Worm (Caenorhabditis elegans) whole organism, late embryonic: ENCODE results near the gene elp-1.

Experiments
- C08G9.2 ChIP-seq: sonication (generic microtip); optimal IDR thresholded peaks from 2 replicates; lab custom pipeline; 2016; ENCODE audit warnings: mild to moderate bottlenecking, missing genetic modification characterization, moderate library complexity, missing compliant biosample characterization
- C38D4.7 ChIP-seq: fragments of 200-800 bp; sonication (Bioruptor generic); optimal IDR thresholded peaks from 2 replicates; lab custom pipeline; 2018; ENCODE audit warnings: mild to moderate bottlenecking, missing genetic modification characterization, moderate library complexity, missing compliant biosample characterization
- F13H6.1 ChIP-seq: sonication (generic microtip); optimal IDR thresholded peaks from 2 replicates; lab custom pipeline; 2016; ENCODE audit warnings: missing genetic modification characterization, missing compliant biosample characterization
- K02D7.2 ChIP-seq: sonication (generic microtip); optimal IDR thresholded peaks from 2 replicates; lab custom pipeline; 2017; ENCODE audit warnings: mild to moderate bottlenecking, missing genetic modification characterization, missing compliant biosample characterization
- K09A11.1 ChIP-seq: sonication (generic microtip); optimal IDR thresholded peaks from 2 replicates; lab custom pipeline; 2017; ENCODE audit warnings: antibody characterized with exemption, mild to moderate bottlenecking, missing genetic modification characterization, missing compliant biosample characterization; ENCODE audit not compliant: insufficient read depth
- T23F11.4 ChIP-seq: fragments of 200-800 bp; sonication (Bioruptor generic); optimal IDR thresholded peaks from 2 replicates; lab custom pipeline; 2018; ENCODE audit warnings: mild to moderate bottlenecking, missing genetic modification characterization, missing compliant biosample characterization
- Y22D7AL.16 ChIP-seq: sonication (generic microtip); optimal IDR thresholded peaks from 2 replicates; lab custom pipeline; 2016; ENCODE audit warnings: missing genetic modification characterization, missing compliant biosample characterization
- ahr-1 ChIP-seq: sonication (generic microtip); optimal IDR thresholded peaks from 2 replicates; lab custom pipeline; 2016; ENCODE audit warnings: missing genetic modification characterization, missing compliant biosample characterization
- ama-1 ChIP-seq: fragments of 150-350 bp; optimal IDR thresholded peaks from 2 replicates; lab custom pipeline; 2014
- ceh-14 ChIP-seq: sonication (generic microtip); optimal IDR thresholded peaks from 2 replicates; lab custom pipeline; 2016; ENCODE audit warnings: missing genotype, missing genetic modification characterization, missing compliant biosample characterization
- ceh-2 ChIP-seq: sonication (generic microtip); optimal IDR thresholded peaks from 2 replicates; lab custom pipeline; 2016; ENCODE audit warnings: missing genotype, missing genetic modification characterization, missing compliant biosample characterization
- ceh-22 ChIP-seq: sonication (generic microtip); optimal IDR thresholded peaks from 2 replicates; lab custom pipeline; 2017; ENCODE audit warnings: missing biosample characterization, missing genetic modification characterization
- ceh-30 ChIP-seq: fragments of 150-350 bp; optimal IDR thresholded peaks from 2 replicates; lab custom pipeline; 2014; ENCODE audit warnings: missing biosample characterization, missing genetic modification characterization
- ceh-34 ChIP-seq: sonication (generic microtip); optimal IDR thresholded peaks from 2 replicates; lab custom pipeline; 2016; ENCODE audit warnings: mild to moderate bottlenecking, missing genetic modification characterization, missing compliant biosample characterization
- ceh-48 ChIP-seq: sonication (generic microtip); optimal IDR thresholded peaks from 2 replicates; lab custom pipeline; 2016; ENCODE audit warnings: missing genetic modification characterization, inconsistent platforms, missing compliant biosample characterization
- ceh-6 ChIP-seq: fragments of 200-800 bp; sonication (Bioruptor generic); optimal IDR thresholded peaks from 2 replicates; lab custom pipeline; 2018; ENCODE audit warnings: mild to moderate bottlenecking, missing genetic modification characterization, missing compliant biosample characterization
- ceh-9 ChIP-seq: sonication (generic microtip); optimal IDR thresholded peaks from 2 replicates; lab custom pipeline; 2016; ENCODE audit warnings: mild to moderate bottlenecking, missing genetic modification characterization, inconsistent platforms, missing compliant biosample characterization
- che-1 ChIP-seq: sonication (generic microtip); optimal IDR thresholded peaks from 2 replicates; lab custom pipeline; 2016; ENCODE audit warnings: mild to moderate bottlenecking, missing genetic modification characterization, missing compliant biosample characterization
- dmd-4 ChIP-seq: sonication (generic microtip); optimal IDR thresholded peaks from 2 replicates; lab custom pipeline; 2016; ENCODE audit warnings: borderline replicate concordance, missing genetic modification characterization, missing compliant biosample characterization
- elt-4 ChIP-seq: sonication (generic microtip); optimal IDR thresholded peaks from 2 replicates; lab custom pipeline; 2016; ENCODE audit warnings: missing genetic modification characterization, missing compliant biosample characterization
- ets-4 ChIP-seq: sonication (generic microtip); optimal IDR thresholded peaks from 2 replicates; lab custom pipeline; 2016; ENCODE audit warnings: missing genetic modification characterization, missing compliant biosample characterization
- fax-1 ChIP-seq: sonication (generic microtip); optimal IDR thresholded peaks from 2 replicates; lab custom pipeline; 2016; ENCODE audit warnings: missing genotype, missing genetic modification characterization, missing compliant biosample characterization
- fkh-10 ChIP-seq: fragments of 150-350 bp; optimal IDR thresholded peaks from 2 replicates; lab custom pipeline; 2014; ENCODE audit warnings: missing biosample characterization, missing genetic modification reagents, missing genetic modification characterization
- fkh-6 ChIP-seq: sonication (generic microtip); optimal IDR thresholded peaks from 2 replicates; lab custom pipeline; 2016; ENCODE audit warnings: missing genetic modification characterization, missing compliant biosample characterization
- gmeb-2 ChIP-seq: sonication (generic microtip); optimal IDR thresholded peaks from 2 replicates; lab custom pipeline; 2016; ENCODE audit warnings: missing genetic modification characterization, inconsistent platforms, missing compliant biosample characterization
- hlh-15 ChIP-seq: sonication (generic microtip); optimal IDR thresholded peaks from 2 replicates; lab custom pipeline; 2016; ENCODE audit warnings: missing genetic modification characterization, missing compliant biosample characterization
- hlh-6 ChIP-seq: sonication (generic microtip); optimal IDR thresholded peaks from 2 replicates; lab custom pipeline; 2016; ENCODE audit warnings: missing genotype, missing genetic modification characterization, missing compliant biosample characterization
- lim-6 ChIP-seq: sonication (generic microtip); optimal IDR thresholded peaks from 2 replicates; lab custom pipeline; 2016; ENCODE audit warnings: missing genetic modification characterization, missing compliant biosample characterization
- madf-2 ChIP-seq: sonication (generic microtip); optimal IDR thresholded peaks from 2 replicates; lab custom pipeline; 2017; ENCODE audit warnings: missing genetic modification characterization, missing compliant biosample characterization
- nfya-1 ChIP-seq: sonication (generic microtip); optimal IDR thresholded peaks from 2 replicates; lab custom pipeline; 2017; ENCODE audit warnings: missing genetic modification characterization, mild to moderate bottlenecking, missing compliant biosample characterization, antibody characterized with exemption, moderate library complexity
- nhr-11 ChIP-seq: fragments of 150-350 bp; optimal IDR thresholded peaks from 2 replicates; lab custom pipeline; 2014; ENCODE audit warnings: missing biosample characterization, missing genetic modification characterization
- odd-2 ChIP-seq: sonication (generic microtip); optimal IDR thresholded peaks from 2 replicates; lab custom pipeline; 2017; ENCODE audit warnings: antibody characterized with exemption, mild to moderate bottlenecking, missing genetic modification characterization, missing compliant biosample characterization
- pat-9 ChIP-seq: fragments of 200-800 bp; sonication (Bioruptor generic); optimal IDR thresholded peaks from 2 replicates; lab custom pipeline; 2018; ENCODE audit warnings: mild to moderate bottlenecking, missing genetic modification characterization, moderate library complexity, missing compliant biosample characterization
- pax-1 ChIP-seq: fragments of 150-350 bp; optimal IDR thresholded peaks from 2 replicates; lab custom pipeline; 2014; ENCODE audit warnings: missing biosample characterization, missing genetic modification characterization
- pqm-1 ChIP-seq: sonication (generic microtip); optimal IDR thresholded peaks from 2 replicates; lab custom pipeline; 2016; ENCODE audit warnings: missing genetic modification characterization, missing compliant biosample characterization
- pros-1 ChIP-seq: fragments of 150-350 bp; optimal IDR thresholded peaks from 2 replicates; lab custom pipeline; 2014; ENCODE audit warnings: missing biosample characterization, missing genetic modification reagents, missing genetic modification characterization
- rnt-1 ChIP-seq: sonication (generic microtip); optimal IDR thresholded peaks from 2 replicates; lab custom pipeline; 2016; ENCODE audit warnings: missing genetic modification characterization, missing compliant biosample characterization
- sdc-2 ChIP-seq: sonication (generic microtip); optimal IDR thresholded peaks from 2 replicates; lab custom pipeline; 2016; ENCODE audit warnings: missing genotype, missing genetic modification characterization, missing compliant biosample characterization
- sox-2 ChIP-seq: fragments of 200-800 bp; sonication (Bioruptor generic); IDR thresholded peaks from 2 replicates; pipeline ENCODE4 v1.3.6; 2022; ENCODE audit warnings: missing genetic modification reagents, missing genetic modification characterization, missing compliant biosample characterization
- sox-4 ChIP-seq: sonication (generic microtip); optimal IDR thresholded peaks from 2 replicates; lab custom pipeline; 2017; ENCODE audit warnings: mild to moderate bottlenecking, missing genetic modification characterization, inconsistent platforms, missing compliant biosample characterization
- tbx-2 ChIP-seq: sonication (generic microtip); optimal IDR thresholded peaks from 2 replicates; lab custom pipeline; 2016; ENCODE audit warnings: missing genetic modification characterization, missing compliant biosample characterization
- unc-3 ChIP-seq, 2 experiments: fragments of 200-800 bp in 1 of 2; sonication (Bioruptor generic) in 1 of 2; sonication (generic microtip) in 1 of 2; conservative IDR thresholded peaks in 1 of 2; optimal IDR thresholded peaks in 1 of 2; 2 replicates each; pipeline versions ENCODE4 v1.3.6 to Lab custom; 2016 to 2022; ENCODE audit warnings: missing compliant biosample characterization in 2 of 2, missing genetic modification characterization in 2 of 2, missing genetic modification reagents in 1 of 2
- unc-42 ChIP-seq: sonication (generic microtip); optimal IDR thresholded peaks from 2 replicates; lab custom pipeline; 2016; ENCODE audit warnings: missing genotype, missing genetic modification characterization, missing compliant biosample characterization
- zip-5 ChIP-seq: sonication (generic microtip); optimal IDR thresholded peaks from 2 replicates; lab custom pipeline; 2016; ENCODE audit warnings: missing genetic modification characterization, missing compliant biosample characterization

The elp-1 gene

ce11 chrV:20793761-20794160 is 23.8 kb upstream of the elp-1 start (continued):
- TF ChIP-seq lim-6 (tag; lab: Kevin White, UChicago) (no peak), fax-1 (tag; lab: Kevin White, UChicago) (no peak), C38D4.7 (no peak), C08G9.2 (tag; lab: Kevin White, UChicago) (no peak), fkh-6 (tag; lab: Kevin White, UChicago) (no peak), pax-1 (no peak), nfya-1 (tag; lab: Kevin White, UChicago) (peak; percentile 17), nhr-11 (tag; lab: Kevin White, UChicago) (no peak), pqm-1 (tag; lab: Kevin White, UChicago) (no peak), rnt-1 (peak; percentile 62), odd-2 (tag; lab: Kevin White, UChicago) (no peak), sox-4 (tag; lab: Kevin White, UChicago) (no peak), ama-1 (lab: Kevin White, UChicago) (no peak), che-1 (tag; lab: Kevin White, UChicago) (no peak), ceh-9 (tag; lab: Kevin White, UChicago) (no peak)
- TF ChIP-seq, all 69 proteins: peak for 6

DNA sequence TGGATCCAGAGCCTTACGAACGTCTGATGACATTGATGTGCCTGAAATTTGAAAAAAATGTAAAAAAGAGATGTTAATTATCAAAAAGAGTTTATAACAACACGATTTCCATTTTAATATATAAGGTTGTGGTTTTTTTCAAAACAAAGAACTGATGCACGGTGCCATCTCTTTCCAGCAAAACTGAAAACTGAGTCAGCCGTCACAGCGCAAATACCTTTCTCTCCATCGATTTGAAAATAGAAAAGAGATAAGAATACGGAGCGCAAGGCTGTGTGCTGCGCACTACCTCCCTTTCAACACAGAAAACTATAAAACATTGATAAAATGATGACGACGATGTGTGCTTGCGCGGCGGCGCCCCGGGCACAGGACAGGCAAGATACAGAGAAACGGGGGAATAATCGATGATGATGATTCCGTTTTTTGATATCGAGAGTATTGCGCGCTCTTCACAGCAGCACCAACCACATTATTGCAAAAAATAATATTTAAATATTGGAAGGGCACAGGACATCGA is 22.5 kb upstream of the elp-1 start, which contains the start of gene Y44A6D.3:
Gene Y44A6D.3, minus strand, starts transcription at position 51 of the 520 bp plus-strand sequence.
- TF ChIP-seq ceh-2: no peak
- no peak for TF ChIP-seq ceh-48 (tag; lab: Kevin White, UChicago)
- TF ChIP-seq odd-2 (tag; lab: Kevin White, UChicago): no peak
- no peak for TF ChIP-seq ceh-6
- TF ChIP-seq Y22D7AL.16 (tag; lab: Kevin White, UChicago): no peak
- TF ChIP-seq pat-9 (tag; lab: Kevin White, UChicago): no peak
- TF ChIP-seq T23F11.4 (GFP tag; lab: Kevin White, UChicago): no peak
- TF ChIP-seq gmeb-2: no peak
- no peak for TF ChIP-seq ets-4
- TF ChIP-seq nfya-1 (tag; lab: Kevin White, UChicago): no peak
- no peak for TF ChIP-seq ceh-9 (tag; lab: Kevin White, UChicago)
- TF ChIP-seq ahr-1 (tag; lab: Kevin White, UChicago): no peak
- no peak for TF ChIP-seq unc-3 (GFP tag; conservative IDR thresholded peaks at IDR 0.05; lab: Robert Waterston, UW)
- no peak for TF ChIP-seq unc-3 (tag; optimal IDR thresholded peaks at IDR 0.05; lab: Kevin White, UChicago)
- TF ChIP-seq madf-2 (tag; lab: Kevin White, UChicago): no peak

DNA sequence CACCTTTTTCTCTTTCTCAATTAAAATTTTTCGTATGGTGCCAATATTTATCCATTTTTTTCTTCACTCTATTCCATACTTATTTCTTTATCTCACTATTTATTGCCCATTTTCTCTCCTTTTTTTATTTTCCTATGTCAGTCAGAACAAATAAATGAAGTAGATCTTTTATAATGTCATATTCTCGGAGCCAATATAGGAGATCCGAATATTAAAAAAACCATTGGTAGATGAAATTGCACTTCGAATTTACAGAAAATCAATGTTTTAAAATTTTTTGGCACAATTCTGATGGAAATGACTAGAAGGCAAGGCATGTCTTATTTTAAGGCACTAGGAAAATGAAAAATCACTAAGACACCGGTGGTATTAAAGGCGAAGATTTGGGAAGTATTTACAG is 20.7 kb upstream of the elp-1 start:
- TF ChIP-seq ceh-48 (tag; lab: Kevin White, UChicago) (no peak), unc-3 (GFP tag; conservative IDR thresholded peaks at IDR 0.05; lab: Robert Waterston, UW) (no peak), unc-3 (tag; optimal IDR thresholded peaks at IDR 0.05; lab: Kevin White, UChicago) (no peak), hlh-6 (tag; lab: Kevin White, UChicago) (no peak)

DNA sequence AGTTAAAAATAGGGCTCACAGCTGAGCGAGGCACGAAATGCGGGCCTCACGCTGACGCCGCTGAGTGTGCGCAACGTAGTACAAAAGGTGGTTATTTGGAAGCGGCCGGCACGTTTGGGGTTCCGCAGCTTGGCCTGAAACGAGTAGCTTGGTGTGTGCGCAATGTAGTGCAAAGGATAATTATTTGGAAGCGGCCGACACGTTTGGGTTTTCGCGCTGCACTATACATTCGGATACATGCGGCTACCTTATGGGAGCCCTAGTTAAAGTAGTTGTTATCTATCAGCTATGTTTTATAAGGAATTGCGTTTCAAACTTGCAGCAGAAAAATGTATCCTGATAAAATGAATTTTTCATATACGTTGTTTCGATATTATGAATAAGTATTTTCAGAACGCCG is 20.1 kb upstream of the elp-1 start, which contains the start of gene Y44A6D.1:
Gene Y44A6D.1, minus strand, starts transcription at position 23 of the 400 bp plus-strand sequence.
- TF ChIP-seq ceh-30 (tag; lab: Kevin White, UChicago) (no peak), ceh-14 (tag; lab: Kevin White, UChicago) (no peak), rnt-1 (no peak), unc-42 (tag; lab: Kevin White, UChicago) (no peak), K02D7.2 (tag; lab: Kevin White, UChicago) (no peak), fkh-6 (tag; lab: Kevin White, UChicago) (no peak), hlh-6 (tag; lab: Kevin White, UChicago) (no peak), pat-9 (tag; lab: Kevin White, UChicago) (no peak), ceh-48 (tag; lab: Kevin White, UChicago) (no peak), sdc-2 (no peak), ceh-22 (tag; lab: Kevin White, UChicago) (no peak)

DNA sequence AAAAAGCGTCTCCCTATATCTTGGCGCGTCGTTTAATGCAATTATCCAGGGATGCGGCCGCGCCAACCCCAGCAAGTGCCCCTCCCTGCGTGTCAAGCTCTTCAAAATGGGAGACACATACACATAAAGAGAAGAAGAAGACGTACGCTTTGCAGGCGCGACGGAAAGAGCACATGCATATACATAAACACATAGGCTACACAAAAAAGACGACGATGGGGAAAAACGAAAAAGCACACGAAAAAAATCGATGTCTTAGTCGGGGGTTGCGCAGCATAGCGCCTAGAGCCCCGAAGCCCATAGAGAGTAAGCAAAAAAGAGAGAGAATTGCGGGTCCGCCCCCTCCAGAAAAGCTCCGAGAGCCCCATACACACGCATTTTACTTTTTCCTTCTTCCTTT is 19.1 kb upstream of the elp-1 start, which contains the start of gene tpan-1:
Gene tpan-1, plus strand, starts transcription at position 398 of the 400 bp plus-strand sequence.
- no peak for TF ChIP-seq pros-1
- TF ChIP-seq madf-2 (tag; lab: Kevin White, UChicago): no peak
- no peak for TF ChIP-seq hlh-6 (tag; lab: Kevin White, UChicago)
- TF ChIP-seq sox-4 (tag; lab: Kevin White, UChicago): peak; percentile 8
- TF ChIP-seq hlh-15 (tag; lab: Kevin White, UChicago): no peak
- no peak for TF ChIP-seq fkh-10 (GFP tag; lab: Kevin White, UChicago)
- TF ChIP-seq dmd-4 (tag; lab: Kevin White, UChicago): no peak
- peak; percentile 54 for TF ChIP-seq tbx-2 (tag; lab: Kevin White, UChicago)
- peak; percentile 28 for TF ChIP-seq elt-4 (tag; lab: Kevin White, UChicago)
- no peak for TF ChIP-seq zip-5 (tag; lab: Kevin White, UChicago)
- no peak for TF ChIP-seq K09A11.1 (tag; lab: Kevin White, UChicago)
- no peak for TF ChIP-seq ceh-2
- TF ChIP-seq F13H6.1 (tag; lab: Kevin White, UChicago): no peak
- no peak for TF ChIP-seq ceh-34
- no peak for TF ChIP-seq sox-2 (GFP tag; lab: Robert Waterston, UW)
